Worm (Caenorhabditis elegans) whole organism, L1 larva: ENCODE results near the gene F42A10.9.

Experiments
- C16A3.4 ChIP-seq: fragments of 150-350 bp; optimal IDR thresholded peaks from 2 replicates; lab custom pipeline; 2014; ENCODE audit warnings: missing biosample characterization, missing genetic modification characterization
- F16B12.6 ChIP-seq: fragments of 150-350 bp; optimal IDR thresholded peaks from 2 replicates; lab custom pipeline; 2014; ENCODE audit warnings: missing biosample characterization, missing genetic modification characterization
- Y116A8C.19 ChIP-seq: sonication (generic microtip); optimal IDR thresholded peaks from 2 replicates; lab custom pipeline; 2016; ENCODE audit warnings: missing compliant biosample characterization, missing genetic modification characterization, borderline replicate concordance
- alr-1 ChIP-seq: fragments of 200-800 bp; sonication (Bioruptor generic); optimal IDR thresholded peaks from 2 replicates; lab custom pipeline; 2018; ENCODE audit warnings: borderline replicate concordance, mild to moderate bottlenecking, missing genetic modification characterization, missing compliant biosample characterization
- ama-1 ChIP-seq: fragments of 150-350 bp; optimal IDR thresholded peaks from 2 replicates; lab custom pipeline; 2014
- blmp-1 ChIP-seq: fragments of 150-350 bp; optimal IDR thresholded peaks from 2 replicates; lab custom pipeline; 2014; ENCODE audit warnings: missing biosample characterization, missing genetic modification characterization
- ceh-63 ChIP-seq: fragments of 200-800 bp; sonication (Bioruptor generic); optimal IDR thresholded peaks from 2 replicates; lab custom pipeline; 2018; ENCODE audit warnings: mild to moderate bottlenecking, missing genetic modification characterization, missing compliant biosample characterization
- ceh-88 ChIP-seq: fragments of 200-800 bp; sonication (Bioruptor generic); IDR thresholded peaks from 2 replicates; pipeline ENCODE4 v1.3.6; 2022; ENCODE audit warnings: missing genetic modification characterization, missing compliant biosample characterization
- dpl-1 ChIP-seq, 3 experiments: fragments of 150-350 bp in 2 of 3; sonication (generic microtip) in 1 of 3; optimal IDR thresholded peaks; 2 replicates each; lab custom pipeline; 2014 to 2017; ENCODE audit warnings: missing biosample characterization in 3 of 3, missing genetic modification characterization in 3 of 3, missing genetic modification reagents in 3 of 3
- efl-1 ChIP-seq, 4 experiments: fragments of 150-350 bp; optimal IDR thresholded peaks in 3 of 4; peaks in 1 of 4; 1 replicate in 1 of 4; 2 replicates in 3 of 4; lab custom pipeline; 2014; ENCODE audit warnings: missing biosample characterization in 2 of 4, missing genetic modification characterization in 2 of 4, missing genetic modification reagents in 2 of 4
- egl-13 ChIP-seq: sonication (generic microtip); optimal IDR thresholded peaks from 2 replicates; lab custom pipeline; 2016; ENCODE audit warnings: missing genotype, missing genetic modification reagents, missing genetic modification characterization, missing compliant biosample characterization
- elt-2 ChIP-seq: sonication (generic microtip); optimal IDR thresholded peaks from 2 replicates; lab custom pipeline; 2016; ENCODE audit warnings: missing genetic modification characterization, mild to moderate bottlenecking, inconsistent platforms, missing compliant biosample characterization, missing genetic modification reagents
- fkh-4 ChIP-seq: sonication (generic microtip); optimal IDR thresholded peaks from 2 replicates; lab custom pipeline; 2016; ENCODE audit warnings: missing compliant biosample characterization, missing genetic modification characterization, borderline replicate concordance
- fkh-8 ChIP-seq: sonication (generic microtip); optimal IDR thresholded peaks from 2 replicates; lab custom pipeline; 2016; ENCODE audit warnings: mild to moderate bottlenecking, missing genetic modification characterization, missing compliant biosample characterization
- grh-1 ChIP-seq: fragments of 200-800 bp; sonication (Bioruptor generic); IDR thresholded peaks from 2 replicates; pipeline ENCODE4 v1.3.6; 2022; ENCODE audit warnings: missing genetic modification reagents, missing genetic modification characterization, missing compliant biosample characterization
- hlh-4 ChIP-seq: sonication (generic microtip); optimal IDR thresholded peaks from 2 replicates; lab custom pipeline; 2016; ENCODE audit warnings: mild to moderate bottlenecking, missing genetic modification characterization, missing compliant biosample characterization
- isw-1 ChIP-seq: fragments of 200-800 bp; sonication (Bioruptor generic); IDR thresholded peaks from 2 replicates; pipeline ENCODE4 v1.3.6; 2022; ENCODE audit warnings: missing genetic modification characterization, missing compliant biosample characterization
- lin-14 ChIP-seq: fragments of 200-800 bp; sonication (Bioruptor generic); optimal IDR thresholded peaks from 2 replicates; lab custom pipeline; 2018; ENCODE audit warnings: mild to moderate bottlenecking, missing genetic modification characterization, moderate library complexity, missing compliant biosample characterization
- lin-35 ChIP-seq, 2 experiments: fragments of 150-350 bp; optimal IDR thresholded peaks; 2 replicates each; lab custom pipeline; 2014; ENCODE audit warnings: missing biosample characterization in 2 of 2, missing genetic modification characterization in 2 of 2, missing genetic modification reagents in 2 of 2
- lin-39 ChIP-seq: fragments of 150-350 bp; optimal IDR thresholded peaks from 2 replicates; lab custom pipeline; 2014; ENCODE audit warnings: missing biosample characterization, missing genetic modification reagents, missing genetic modification characterization
- lir-3 ChIP-seq: sonication (generic microtip); optimal IDR thresholded peaks from 2 replicates; lab custom pipeline; 2016; ENCODE audit warnings: mild to moderate bottlenecking, missing genetic modification characterization, moderate library complexity, missing compliant biosample characterization; ENCODE audit not compliant: poor library complexity
- lsy-2 ChIP-seq, 2 experiments: fragments of 150-350 bp; optimal IDR thresholded peaks; 2 replicates each; lab custom pipeline; 2014; ENCODE audit warnings: missing biosample characterization in 2 of 2, missing genetic modification characterization in 2 of 2
- mdl-1 ChIP-seq, 2 experiments: fragments of 150-350 bp; optimal IDR thresholded peaks; 2 replicates each; lab custom pipeline; 2014 to 2017; ENCODE audit warnings: missing biosample characterization in 2 of 2, missing genetic modification characterization in 2 of 2, inconsistent platforms in 1 of 2
- mef-2 ChIP-seq: fragments of 150-350 bp; optimal IDR thresholded peaks from 2 replicates; lab custom pipeline; 2014; ENCODE audit warnings: missing biosample characterization, missing genetic modification characterization
- mep-1 ChIP-seq: fragments of 150-350 bp; optimal IDR thresholded peaks from 2 replicates; lab custom pipeline; 2014; ENCODE audit warnings: missing biosample characterization, missing genetic modification characterization
- nhr-19 ChIP-seq: fragments of 200-800 bp; sonication (Bioruptor generic); conservative IDR thresholded peaks from 2 replicates; pipeline ENCODE4 v1.3.6; 2022; ENCODE audit warnings: missing genetic modification characterization, missing compliant biosample characterization
- nhr-20 ChIP-seq: sonication (generic microtip); optimal IDR thresholded peaks from 2 replicates; lab custom pipeline; 2016; ENCODE audit warnings: mild to moderate bottlenecking, missing genetic modification characterization, missing compliant biosample characterization
- nhr-237 ChIP-seq: fragments of 150-350 bp; optimal IDR thresholded peaks from 2 replicates; lab custom pipeline; 2014; ENCODE audit warnings: missing biosample characterization, missing genetic modification characterization
- nhr-47 ChIP-seq: sonication (generic microtip); optimal IDR thresholded peaks from 2 replicates; lab custom pipeline; 2016; ENCODE audit warnings: mild to moderate bottlenecking, missing genetic modification characterization, moderate library complexity, missing compliant biosample characterization
- nhr-71 ChIP-seq: sonication (generic microtip); optimal IDR thresholded peaks from 2 replicates; lab custom pipeline; 2016; ENCODE audit warnings: mild to moderate bottlenecking, missing genetic modification characterization, moderate library complexity, missing compliant biosample characterization
- nhr-76 ChIP-seq: sonication (generic microtip); optimal IDR thresholded peaks from 2 replicates; lab custom pipeline; 2017; ENCODE audit warnings: missing biosample characterization, missing genetic modification characterization
- nhr-77 ChIP-seq: fragments of 150-350 bp; optimal IDR thresholded peaks from 2 replicates; lab custom pipeline; 2014; ENCODE audit warnings: missing biosample characterization, missing genetic modification characterization
- nhr-84 ChIP-seq: sonication (generic microtip); optimal IDR thresholded peaks from 2 replicates; lab custom pipeline; 2017; ENCODE audit warnings: missing biosample characterization, missing genetic modification characterization
- nhr-90 ChIP-seq: sonication (generic microtip); optimal IDR thresholded peaks from 2 replicates; lab custom pipeline; 2016; ENCODE audit warnings: mild to moderate bottlenecking, missing genetic modification characterization, missing compliant biosample characterization; ENCODE audit not compliant: poor library complexity
- pag-3 ChIP-seq: sonication (generic microtip); optimal IDR thresholded peaks from 2 replicates; lab custom pipeline; 2017; ENCODE audit warnings: missing genetic modification characterization, mild to moderate bottlenecking, missing compliant biosample characterization, antibody characterized with exemption, borderline replicate concordance; ENCODE audit not compliant: insufficient read depth
- rnt-1 ChIP-seq: sonication (generic microtip); optimal IDR thresholded peaks from 2 replicates; lab custom pipeline; 2016; ENCODE audit warnings: mild to moderate bottlenecking, missing genetic modification characterization, moderate library complexity, missing compliant biosample characterization
- skn-1 ChIP-seq: fragments of 150-350 bp; optimal IDR thresholded peaks from 2 replicates; lab custom pipeline; 2014; ENCODE audit warnings: missing biosample characterization, missing genetic modification characterization
- snpc-4 ChIP-seq: fragments of 150-350 bp; optimal IDR thresholded peaks from 2 replicates; lab custom pipeline; 2014; ENCODE audit warnings: missing biosample characterization, missing genetic modification characterization
- snu-23 ChIP-seq: sonication (generic microtip); optimal IDR thresholded peaks from 2 replicates; lab custom pipeline; 2016; ENCODE audit warnings: missing genetic modification characterization, missing compliant biosample characterization
- sox-4 ChIP-seq: sonication (generic microtip); optimal IDR thresholded peaks from 2 replicates; lab custom pipeline; 2016; ENCODE audit warnings: missing genetic modification characterization, missing compliant biosample characterization
- sptf-1 ChIP-seq: fragments of 150-350 bp; optimal IDR thresholded peaks from 2 replicates; lab custom pipeline; 2014; ENCODE audit warnings: missing biosample characterization, missing genetic modification characterization
- sup-37 ChIP-seq: fragments of 200-800 bp; sonication (Bioruptor generic); optimal IDR thresholded peaks from 2 replicates; lab custom pipeline; 2018; ENCODE audit warnings: mild to moderate bottlenecking, missing genetic modification characterization, missing compliant biosample characterization
- swsn-7 ChIP-seq: sonication (generic microtip); optimal IDR thresholded peaks from 2 replicates; lab custom pipeline; 2016; ENCODE audit warnings: missing genetic modification characterization, missing compliant biosample characterization
- tbx-2 ChIP-seq: sonication (generic microtip); optimal IDR thresholded peaks from 2 replicates; lab custom pipeline; 2016; ENCODE audit warnings: missing genetic modification characterization, missing compliant biosample characterization
- unc-30 ChIP-seq: sonication (generic microtip); optimal IDR thresholded peaks from 2 replicates; lab custom pipeline; 2017; ENCODE audit warnings: missing biosample characterization, missing genetic modification characterization
- unc-86 ChIP-seq: sonication (generic microtip); optimal IDR thresholded peaks from 2 replicates; lab custom pipeline; 2016; ENCODE audit warnings: missing genetic modification characterization, missing compliant biosample characterization
- xbp-1 ChIP-seq: sonication (generic microtip); optimal IDR thresholded peaks from 2 replicates; lab custom pipeline; 2016; ENCODE audit warnings: missing genetic modification characterization, missing compliant biosample characterization
- zip-4 ChIP-seq: fragments of 200-800 bp; sonication (Bioruptor generic); optimal IDR thresholded peaks from 2 replicates; lab custom pipeline; 2018; ENCODE audit warnings: mild to moderate bottlenecking, missing genetic modification characterization, moderate library complexity, missing compliant biosample characterization
- ztf-11 ChIP-seq, 2 experiments: sonication (generic microtip); optimal IDR thresholded peaks; 2 replicates each; lab custom pipeline; 2016 to 2017; ENCODE audit warnings: missing genetic modification characterization in 2 of 2, missing biosample characterization in 1 of 2, missing compliant biosample characterization in 1 of 2

F42A10.9 gene

ce11 chrIII:6164253-6164971 lies at the start of gene F42A10.9:
TSS of gene F42A10.9 (plus strand) at chrIII:6164573.
- TF ChIP-seq lin-35 (GFP tag; optimal IDR thresholded peaks at IDR 0.05; lab: Kevin White, UChicago): no peak
- no peak for TF ChIP-seq pag-3 (tag; lab: Kevin White, UChicago)
- TF ChIP-seq grh-1: no peak
- TF ChIP-seq sptf-1 (tag; lab: Kevin White, UChicago): no peak
- TF ChIP-seq Y116A8C.19: no peak
- no peak for TF ChIP-seq alr-1 (tag; lab: Kevin White, UChicago)
- TF ChIP-seq isw-1 (GFP tag; lab: Robert Waterston, UW): no peak
- TF ChIP-seq nhr-47 (tag; lab: Kevin White, UChicago): peak; percentile 5
- TF ChIP-seq unc-30 (tag; lab: Kevin White, UChicago): no peak
- TF ChIP-seq hlh-4 (tag; lab: Kevin White, UChicago): no peak
- TF ChIP-seq egl-13: no peak
- TF ChIP-seq lir-3 (tag; lab: Kevin White, UChicago): no peak
- TF ChIP-seq ztf-11 (tag; optimal IDR thresholded peaks at IDR 0.05; lab: Kevin White, UChicago): no peak
- TF ChIP-seq snpc-4 (tag; lab: Kevin White, UChicago): no peak
- no peak for TF ChIP-seq nhr-84 (tag; lab: Kevin White, UChicago)
- no peak for TF ChIP-seq tbx-2
- TF ChIP-seq nhr-77 (tag; lab: Kevin White, UChicago): no peak
- TF ChIP-seq nhr-237 (tag; lab: Kevin White, UChicago): no peak
- no peak for TF ChIP-seq skn-1 (tag; lab: Kevin White, UChicago)
- TF ChIP-seq fkh-4 (tag; lab: Kevin White, UChicago): no peak
- no peak for TF ChIP-seq mef-2
- no peak for TF ChIP-seq sup-37 (GFP tag; lab: Kevin White, UChicago)
- TF ChIP-seq xbp-1: no peak
- peak; percentile 4 for TF ChIP-seq elt-2
- TF ChIP-seq nhr-90 (tag; lab: Kevin White, UChicago): peak; percentile 25
- no peak for TF ChIP-seq rnt-1 (tag; lab: Kevin White, UChicago)
- TF ChIP-seq blmp-1: no peak
- TF ChIP-seq ceh-63: no peak
- TF ChIP-seq lin-39 (tag; lab: Kevin White, UChicago): no peak
- TF ChIP-seq snu-23 (GFP tag; lab: Kevin White, UChicago): no peak
- no peak for TF ChIP-seq ceh-88
- no peak for TF ChIP-seq nhr-71 (tag; lab: Kevin White, UChicago)
- TF ChIP-seq mep-1 (tag; lab: Kevin White, UChicago): peak; percentile 45
- TF ChIP-seq nhr-76: no peak
- peak in 1 of 2 experiments; percentile 18 for TF ChIP-seq lsy-2 (tag; optimal IDR thresholded peaks at IDR 0.05; lab: Kevin White, UChicago)
- TF ChIP-seq ama-1 (lab: Kevin White, UChicago): peak; percentile 50
- TF ChIP-seq zip-4 (GFP tag; lab: Kevin White, UChicago): no peak
- TF ChIP-seq sox-4: no peak
- no peak for TF ChIP-seq fkh-8
- TF ChIP-seq efl-1 (optimal IDR thresholded peaks at IDR 0.05; lab: Kevin White, UChicago): no peak
- peak in 1 of 2 experiments; percentile 38 for TF ChIP-seq efl-1 (GFP tag; optimal IDR thresholded peaks at IDR 0.05 in 1 of 2; lab: Kevin White, UChicago)

ce11 chrIII:6116281-6116886 lies 48.0 kb upstream of the F42A10.9 start, which contains the start of gene nmt-1:
TSS of gene nmt-1 (minus strand) at chrIII:6116331.
- TF ChIP-seq isw-1 (GFP tag; lab: Robert Waterston, UW) (peak; percentile 56), lin-14 (no peak), lsy-2 (tag; optimal IDR thresholded peaks at IDR 0.05; lab: Kevin White, UChicago) (peak; percentile 71), nhr-84 (tag; lab: Kevin White, UChicago) (no peak), C16A3.4 (tag; lab: Kevin White, UChicago) (peak; percentile 45), unc-86 (tag; lab: Kevin White, UChicago) (peak; percentile 29), snu-23 (GFP tag; lab: Kevin White, UChicago) (peak; percentile 69), lir-3 (tag; lab: Kevin White, UChicago) (peak; percentile 15), xbp-1 (peak; percentile 48), lin-35 (GFP tag; optimal IDR thresholded peaks at IDR 0.05; lab: Kevin White, UChicago) (peak; percentile 56 to 66), nhr-47 (tag; lab: Kevin White, UChicago) (peak; percentile 62), F16B12.6 (tag; lab: Kevin White, UChicago) (peak; percentile 97), nhr-20 (tag; lab: Kevin White, UChicago) (peak; percentile 48), mdl-1 (tag; optimal IDR thresholded peaks at IDR 0.05; lab: Kevin White, UChicago) (no peak), swsn-7 (peak; percentile 36), nhr-19 (GFP tag; lab: Robert Waterston, UW) (peak; percentile 60), dpl-1 (GFP tag; optimal IDR thresholded peaks at IDR 0.05; lab: Kevin White, UChicago) (peak; percentile 50 to 69 (median 68)), ceh-88 (no peak), rnt-1 (tag; lab: Kevin White, UChicago) (peak; percentile 54), blmp-1 (peak; percentile 1), nhr-76 (no peak)
